Worm (Caenorhabditis elegans) whole organism, L3 larva: ENCODE data around the gene skn-1.

ENCODE experiments used
- R02D3.7 ChIP-seq: fragments of 150-350 bp; optimal IDR thresholded peaks from 2 replicates; lab custom pipeline; 2014; ENCODE audit warnings: missing biosample characterization, missing genetic modification characterization
- ceh-82 ChIP-seq: fragments of 150-350 bp; optimal IDR thresholded peaks from 2 replicates; lab custom pipeline; 2014; ENCODE audit warnings: missing biosample characterization, missing genetic modification characterization
- egl-27 ChIP-seq: sonication (generic microtip); optimal IDR thresholded peaks from 4 replicates; lab custom pipeline; 2017; ENCODE audit warnings: missing biosample characterization, missing genetic modification reagents, missing genetic modification characterization
- egl-5 ChIP-seq: fragments of 150-350 bp; optimal IDR thresholded peaks from 2 replicates; lab custom pipeline; 2017; ENCODE audit warnings: missing biosample characterization, missing genetic modification reagents, missing genetic modification characterization, inconsistent platforms
- elt-1 ChIP-seq: fragments of 150-350 bp; optimal IDR thresholded peaks from 2 replicates; lab custom pipeline; 2014; ENCODE audit warnings: missing biosample characterization, missing genetic modification characterization
- elt-2 ChIP-seq: sonication (generic microtip); optimal IDR thresholded peaks from 2 replicates; lab custom pipeline; 2016; ENCODE audit warnings: missing genetic modification reagents, mild to moderate bottlenecking, missing genetic modification characterization, missing compliant biosample characterization
- elt-3 ChIP-seq, 3 experiments: fragments of 150-350 bp in 1 of 3; sonication (generic microtip) in 2 of 3; optimal IDR thresholded peaks; 2 replicates in 2 of 3; 4 replicates in 1 of 3; lab custom pipeline; 2014 to 2017; ENCODE audit warnings: missing biosample characterization in 3 of 3, missing genetic modification characterization in 3 of 3
- eor-1 ChIP-seq, 2 experiments: fragments of 150-350 bp; optimal IDR thresholded peaks; 2 replicates each; lab custom pipeline; 2014 to 2018; ENCODE audit warnings: missing biosample characterization in 2 of 2, missing genetic modification characterization in 2 of 2
- fkh-2 ChIP-seq: fragments of 150-350 bp; optimal IDR thresholded peaks from 2 replicates; lab custom pipeline; 2014; ENCODE audit warnings: missing biosample characterization, missing genetic modification reagents, missing genetic modification characterization
- fos-1 ChIP-seq: fragments of 150-350 bp; optimal IDR thresholded peaks from 2 replicates; lab custom pipeline; 2014; ENCODE audit warnings: missing biosample characterization, missing genetic modification characterization
- hmg-11 ChIP-seq: sonication (generic microtip); optimal IDR thresholded peaks from 2 replicates; lab custom pipeline; 2016; ENCODE audit warnings: missing genetic modification characterization, missing compliant biosample characterization
- jun-1 ChIP-seq: fragments of 150-350 bp; optimal IDR thresholded peaks from 2 replicates; lab custom pipeline; 2014; ENCODE audit warnings: missing biosample characterization, missing genetic modification reagents, missing genetic modification characterization
- lin-15B ChIP-seq: fragments of 150-350 bp; optimal IDR thresholded peaks from 2 replicates; lab custom pipeline; 2014; ENCODE audit warnings: missing biosample characterization, missing genetic modification characterization
- lsy-12 ChIP-seq: sonication (generic microtip); optimal IDR thresholded peaks from 2 replicates; lab custom pipeline; 2016; ENCODE audit warnings: mild to moderate bottlenecking, missing genetic modification characterization, missing compliant biosample characterization
- mml-1 ChIP-seq: fragments of 150-350 bp; sonication (generic microtip); optimal IDR thresholded peaks from 3 replicates; lab custom pipeline; 2014; ENCODE audit warnings: missing biosample characterization, missing genetic modification characterization
- nfya-1 ChIP-seq: sonication (generic microtip); optimal IDR thresholded peaks from 2 replicates; lab custom pipeline; 2017; ENCODE audit warnings: missing genetic modification characterization, mild to moderate bottlenecking, missing compliant biosample characterization, antibody characterized with exemption, moderate library complexity; ENCODE audit not compliant: insufficient read depth
- nhr-12 ChIP-seq: fragments of 150-350 bp; optimal IDR thresholded peaks from 2 replicates; lab custom pipeline; 2014; ENCODE audit warnings: missing biosample characterization, missing genetic modification characterization
- nhr-23 ChIP-seq: fragments of 150-350 bp; optimal IDR thresholded peaks from 2 replicates; lab custom pipeline; 2014; ENCODE audit warnings: missing biosample characterization, missing genetic modification reagents, missing genetic modification characterization
- nhr-237 ChIP-seq: fragments of 150-350 bp; optimal IDR thresholded peaks from 2 replicates; lab custom pipeline; 2014; ENCODE audit warnings: missing biosample characterization, missing genetic modification characterization
- nhr-25 ChIP-seq: sonication (generic microtip); optimal IDR thresholded peaks from 2 replicates; lab custom pipeline; 2017; ENCODE audit warnings: missing biosample characterization, missing genetic modification characterization
- nhr-43 ChIP-seq: sonication (generic microtip); optimal IDR thresholded peaks from 2 replicates; lab custom pipeline; 2016; ENCODE audit warnings: mild to moderate bottlenecking, missing genetic modification characterization, missing compliant biosample characterization; ENCODE audit not compliant: poor library complexity, severe bottlenecking
- nhr-67 ChIP-seq: fragments of 150-350 bp; optimal IDR thresholded peaks from 2 replicates; lab custom pipeline; 2014; ENCODE audit warnings: missing biosample characterization, missing genetic modification characterization
- pha-4 ChIP-seq: fragments of 150-350 bp; optimal IDR thresholded peaks from 2 replicates; lab custom pipeline; 2014; ENCODE audit warnings: missing biosample characterization, missing genetic modification reagents, missing genetic modification characterization
- pqm-1 ChIP-seq: fragments of 150-350 bp; optimal IDR thresholded peaks from 2 replicates; lab custom pipeline; 2017; ENCODE audit warnings: missing biosample characterization, missing genetic modification characterization, inconsistent platforms
- sea-2 ChIP-seq: fragments of 150-350 bp; sonication (generic microtip); optimal IDR thresholded peaks from 4 replicates; lab custom pipeline; 2014; ENCODE audit warnings: missing biosample characterization, missing genetic modification reagents, missing genetic modification characterization
- snpc-4 ChIP-seq: fragments of 150-350 bp; optimal IDR thresholded peaks from 2 replicates; lab custom pipeline; 2014; ENCODE audit warnings: missing biosample characterization, missing genetic modification characterization
- tbx-2 ChIP-seq: sonication (generic microtip); optimal IDR thresholded peaks from 2 replicates; lab custom pipeline; 2016; ENCODE audit warnings: mild to moderate bottlenecking, missing genetic modification characterization, missing compliant biosample characterization
- unc-39 ChIP-seq: sonication (generic microtip); optimal IDR thresholded peaks from 4 replicates; lab custom pipeline; 2017; ENCODE audit warnings: missing biosample characterization, missing genetic modification characterization
- unc-62 ChIP-seq: fragments of 150-350 bp; sonication (generic microtip); optimal IDR thresholded peaks from 4 replicates; lab custom pipeline; 2014; ENCODE audit warnings: missing biosample characterization, missing genetic modification reagents, missing genetic modification characterization
- zag-1 ChIP-seq: fragments of 150-350 bp; optimal IDR thresholded peaks from 2 replicates; lab custom pipeline; 2014; ENCODE audit warnings: missing biosample characterization, missing genetic modification characterization
- ztf-4 ChIP-seq: fragments of 150-350 bp; optimal IDR thresholded peaks from 2 replicates; lab custom pipeline; 2014; ENCODE audit warnings: missing biosample characterization, missing genetic modification characterization

The skn-1 gene

ce11 chrIV:5655966-5656389 is 4.2 kb downstream of the skn-1 start:
- TF ChIP-seq nhr-67 (tag; lab: Kevin White, UChicago): no peak
- TF ChIP-seq elt-2 (tag; lab: Kevin White, UChicago): peak; percentile 51
- TF ChIP-seq nhr-43 (tag; lab: Kevin White, UChicago): peak; percentile 87
- peak; percentile 29 for TF ChIP-seq egl-27 (tag; lab: Kevin White, UChicago)
- peak; percentile 49 for TF ChIP-seq R02D3.7 (tag; lab: Kevin White, UChicago)
- TF ChIP-seq nfya-1 (tag; lab: Kevin White, UChicago): peak; percentile 46
- peak; percentile 87 for TF ChIP-seq nhr-23 (tag; lab: Kevin White, UChicago)
- peak; percentile 66 for TF ChIP-seq jun-1 (tag; lab: Kevin White, UChicago)
- peak; percentile 94 for TF ChIP-seq lin-15B (tag; lab: Kevin White, UChicago)
- TF ChIP-seq elt-1 (tag; lab: Kevin White, UChicago): no peak
- TF ChIP-seq unc-39: no peak
- TF ChIP-seq snpc-4 (tag; lab: Kevin White, UChicago): no peak
- no peak for TF ChIP-seq mml-1 (tag; lab: Kevin White, UChicago)
- TF ChIP-seq elt-3 (tag; optimal IDR thresholded peaks at IDR 0.05; lab: Kevin White, UChicago): peak in 1 of 3 experiments; percentile 5
- TF ChIP-seq pha-4 (tag; lab: Kevin White, UChicago): peak; percentile 24
- peak; percentile 72 for TF ChIP-seq pqm-1 (tag; lab: Kevin White, UChicago)
- TF ChIP-seq nhr-237 (tag; lab: Kevin White, UChicago): no peak
- no peak for TF ChIP-seq sea-2 (GFP tag; lab: Kevin White, UChicago)
- TF ChIP-seq nhr-25 (tag; lab: Kevin White, UChicago): peak; percentile 84
- TF ChIP-seq lsy-12: peak; percentile 36
- TF ChIP-seq ztf-4: no peak
- TF ChIP-seq zag-1 (tag; lab: Kevin White, UChicago): no peak
- TF ChIP-seq ceh-82 (tag; lab: Kevin White, UChicago): no peak

- TF ChIP-seq nhr-23 (tag; lab: Kevin White, UChicago): no peak
- no peak for TF ChIP-seq ceh-82 (tag; lab: Kevin White, UChicago)
- no peak for TF ChIP-seq nhr-12 (tag; lab: Kevin White, UChicago)
- TF ChIP-seq fos-1 (tag; lab: Kevin White, UChicago): no peak
- TF ChIP-seq jun-1 (tag; lab: Kevin White, UChicago): no peak
- no peak for TF ChIP-seq egl-27 (tag; lab: Kevin White, UChicago)
- TF ChIP-seq lsy-12: no peak
- TF ChIP-seq unc-62 (GFP tag; lab: Kevin White, UChicago): no peak
- no peak for TF ChIP-seq ztf-4
- TF ChIP-seq hmg-11 (tag; lab: Kevin White, UChicago): no peak
- no peak for TF ChIP-seq nhr-67 (tag; lab: Kevin White, UChicago)
- TF ChIP-seq unc-39: no peak
- no peak for TF ChIP-seq nfya-1 (tag; lab: Kevin White, UChicago)
Measured at ce11 chrIV:5654693-5655092, 5.5 kb downstream of the skn-1 start.

ce11 chrIV:5654203-5654602 is 6.0 kb downstream of the skn-1 start:
- TF ChIP-seq pqm-1 (tag; lab: Kevin White, UChicago): peak; percentile 64
- no peak for TF ChIP-seq fkh-2 (tag; lab: Kevin White, UChicago)
- TF ChIP-seq sea-2 (GFP tag; lab: Kevin White, UChicago): no peak
- TF ChIP-seq nhr-237 (tag; lab: Kevin White, UChicago): no peak
- peak; percentile 92 for TF ChIP-seq elt-2 (tag; lab: Kevin White, UChicago)
- peak; percentile 71 for TF ChIP-seq jun-1 (tag; lab: Kevin White, UChicago)
- TF ChIP-seq, all 47 proteins: peak for 3

ce11 chrIV:5653649-5654048 is 6.5 kb downstream of the skn-1 start, which contains the start of gene clec-178:
clec-178 (plus strand) TSS chrIV:5653949.
- no peak for TF ChIP-seq hmg-11 (tag; lab: Kevin White, UChicago)
- no peak for TF ChIP-seq nhr-237 (tag; lab: Kevin White, UChicago)
- no peak for TF ChIP-seq egl-5
- no peak for TF ChIP-seq zag-1 (tag; lab: Kevin White, UChicago)
- TF ChIP-seq elt-2 (tag; lab: Kevin White, UChicago): no peak
- TF ChIP-seq eor-1 (tag; optimal IDR thresholded peaks at IDR 0.05; lab: Kevin White, UChicago): no peak
- no peak for TF ChIP-seq tbx-2
